Fruit fly (Drosophila melanogaster) whole organism, embryonic: ENCODE results near the gene mio.

ENCODE experiments used
- CG10274 ChIP-seq: fragments of 200-800 bp; sonication (Bioruptor generic); optimal IDR thresholded peaks from 3 replicates; lab custom pipeline; 2017; ENCODE audit warnings: missing biosample characterization, mild to moderate bottlenecking, missing genetic modification characterization
- CG10431 ChIP-seq: fragments of 200-800 bp; sonication (Bioruptor generic); optimal IDR thresholded peaks from 3 replicates; lab custom pipeline; 2018; ENCODE audit warnings: missing biosample characterization, mild to moderate bottlenecking, missing genetic modification characterization
- CG10959 ChIP-seq: fragments of 200-800 bp; sonication (Bioruptor generic); IDR thresholded peaks from 2 replicates; pipeline ENCODE4 v1.3.6; 2022; ENCODE audit warnings: missing biosample characterization, missing genetic modification characterization
- CG11093 ChIP-seq: fragments of 200-800 bp; sonication (Bioruptor generic); IDR thresholded peaks from 3 replicates; pipeline ENCODE4 v1.3.6; 2022; ENCODE audit warnings: missing biosample characterization, missing genetic modification characterization
- CG12071 ChIP-seq: fragments of 200-800 bp; sonication (Bioruptor generic); optimal IDR thresholded peaks from 3 replicates; lab custom pipeline; 2018; ENCODE audit warnings: missing biosample characterization, mild to moderate bottlenecking, missing genetic modification characterization
- CG1233 ChIP-seq: fragments of 200-800 bp; sonication (Bioruptor generic); optimal IDR thresholded peaks from 4 replicates; lab custom pipeline; 2018; ENCODE audit warnings: missing biosample characterization, mild to moderate bottlenecking, missing genetic modification characterization
- CG12942 ChIP-seq: fragments of 200-800 bp; sonication (Bioruptor generic); optimal IDR thresholded peaks from 3 replicates; lab custom pipeline; 2016; ENCODE audit warnings: missing biosample characterization, missing genetic modification characterization
- CG1647 ChIP-seq: fragments of 200-800 bp; sonication (Bioruptor generic); optimal IDR thresholded peaks from 3 replicates; lab custom pipeline; 2016; ENCODE audit warnings: missing biosample characterization, missing genetic modification characterization
- CG16815 ChIP-seq: fragments of 200-800 bp; sonication (Bioruptor generic); optimal IDR thresholded peaks from 3 replicates; lab custom pipeline; 2017; ENCODE audit warnings: missing biosample characterization, mild to moderate bottlenecking, missing genetic modification characterization
- CG17829 ChIP-seq: fragments of 200-800 bp; optimal IDR thresholded peaks from 2 replicates; lab custom pipeline; 2019; ENCODE audit warnings: missing biosample characterization, mild to moderate bottlenecking, missing genetic modification characterization, moderate library complexity
- CG1832 ChIP-seq: fragments of 200-800 bp; sonication (Bioruptor generic); optimal IDR thresholded peaks from 2 replicates; lab custom pipeline; 2017; ENCODE audit warnings: missing biosample characterization, mild to moderate bottlenecking, missing genetic modification characterization, inconsistent platforms
- CG2875 ChIP-seq: fragments of 200-800 bp; sonication (Bioruptor generic); optimal IDR thresholded peaks from 2 replicates; lab custom pipeline; 2017; ENCODE audit warnings: missing biosample characterization, mild to moderate bottlenecking, missing genetic modification characterization, missing genetic modification reagents
- CG30403 ChIP-seq: fragments of 200-800 bp; sonication (Bioruptor generic); optimal IDR thresholded peaks from 3 replicates; lab custom pipeline; 2016; ENCODE audit warnings: missing biosample characterization, missing genetic modification characterization
- CG3995 ChIP-seq: fragments of 200-800 bp; sonication (Bioruptor generic); optimal IDR thresholded peaks from 3 replicates; lab custom pipeline; 2016; ENCODE audit warnings: missing biosample characterization, missing genetic modification characterization
- CG5245 ChIP-seq: fragments of 200-800 bp; sonication (Bioruptor generic); optimal IDR thresholded peaks from 3 replicates; lab custom pipeline; 2016; ENCODE audit warnings: missing biosample characterization, missing genetic modification characterization
- CG6254 ChIP-seq: fragments of 200-800 bp; sonication (Bioruptor generic); optimal IDR thresholded peaks from 3 replicates; lab custom pipeline; 2017; ENCODE audit warnings: mild to moderate bottlenecking, missing biosample characterization, missing genetic modification reagents, missing genetic modification characterization
- CG6272 ChIP-seq: fragments of 200-800 bp; sonication (Bioruptor generic); IDR thresholded peaks from 2 replicates; pipeline ENCODE4 v1.3.6; 2022; ENCODE audit warnings: missing biosample characterization, missing genetic modification characterization
- CG6791 ChIP-seq: fragments of 200-800 bp; sonication (Bioruptor generic); IDR thresholded peaks from 3 replicates; pipeline ENCODE4 v1.3.6; 2022; ENCODE audit warnings: missing biosample characterization, missing genetic modification characterization; ENCODE audit not compliant: partially characterized antibody
- CG6854 ChIP-seq: fragments of 200-800 bp; sonication (Bioruptor generic); optimal IDR thresholded peaks from 3 replicates; lab custom pipeline; 2017; ENCODE audit warnings: missing biosample characterization, mild to moderate bottlenecking, missing genetic modification characterization
- CG7839 ChIP-seq: fragments of 200-800 bp; sonication (Bioruptor generic); optimal IDR thresholded peaks from 3 replicates; lab custom pipeline; 2018; ENCODE audit warnings: missing biosample characterization, mild to moderate bottlenecking, missing genetic modification characterization, moderate library complexity
- CG7963 ChIP-seq: fragments of 200-800 bp; sonication (Bioruptor generic); IDR thresholded peaks from 3 replicates; pipeline ENCODE4 v1.3.6; 2022; ENCODE audit warnings: missing biosample characterization, missing genetic modification characterization; ENCODE audit not compliant: partially characterized antibody
- CG9609 ChIP-seq: fragments of 200-800 bp; sonication (Bioruptor generic); optimal IDR thresholded peaks from 3 replicates; lab custom pipeline; 2016; ENCODE audit warnings: missing biosample characterization, missing genetic modification characterization
- CG9727 ChIP-seq: fragments of 200-800 bp; sonication (Bioruptor generic); optimal IDR thresholded peaks from 3 replicates; lab custom pipeline; 2017; ENCODE audit warnings: missing biosample characterization, mild to moderate bottlenecking, missing genetic modification characterization
- CTCF ChIP-seq: fragments of 200-800 bp; sonication (Bioruptor generic); optimal IDR thresholded peaks from 2 replicates; lab custom pipeline; 2017; ENCODE audit warnings: missing biosample characterization, mild to moderate bottlenecking, missing genetic modification characterization, moderate library complexity
- Dip3 ChIP-seq: fragments of 200-800 bp; sonication (Bioruptor generic); optimal IDR thresholded peaks from 3 replicates; lab custom pipeline; 2016; ENCODE audit warnings: missing biosample characterization, missing genetic modification characterization
- Gug ChIP-seq: fragments of 200-800 bp; sonication (Bioruptor generic); IDR thresholded peaks from 4 replicates; pipeline ENCODE4 v1.3.6; 2022; ENCODE audit warnings: missing biosample characterization, missing genetic modification characterization
- H15 ChIP-seq: fragments of 200-800 bp; sonication (Bioruptor generic); IDR thresholded peaks from 3 replicates; pipeline ENCODE4 v1.3.6; 2022; ENCODE audit warnings: missing biosample characterization, missing genetic modification characterization
- HLH3B ChIP-seq: fragments of 200-800 bp; sonication (Bioruptor generic); IDR thresholded peaks from 2 replicates; pipeline ENCODE4 v1.3.6; 2022; ENCODE audit warnings: missing biosample characterization, missing genetic modification characterization
- HLH54F ChIP-seq: fragments of 200-800 bp; sonication (Bioruptor generic); optimal IDR thresholded peaks from 3 replicates; lab custom pipeline; 2016; ENCODE audit warnings: missing biosample characterization, missing genetic modification characterization
- HmgD ChIP-seq: fragments of 200-800 bp; sonication (Bioruptor generic); optimal IDR thresholded peaks from 3 replicates; lab custom pipeline; 2016; ENCODE audit warnings: missing biosample characterization, missing genetic modification characterization
- Ravus ChIP-seq: fragments of 200-800 bp; sonication (Bioruptor generic); IDR thresholded peaks from 2 replicates; pipeline ENCODE4 v1.3.6; 2022; ENCODE audit warnings: missing biosample characterization, missing genetic modification characterization
- Rx ChIP-seq: fragments of 200-800 bp; sonication (Bioruptor generic); IDR thresholded peaks from 2 replicates; pipeline ENCODE4 v1.3.6; 2022; ENCODE audit warnings: missing biosample characterization, missing genetic modification characterization
- Sox100B ChIP-seq: fragments of 200-800 bp; sonication (Bioruptor generic); optimal IDR thresholded peaks from 3 replicates; lab custom pipeline; 2018; ENCODE audit warnings: missing biosample characterization, mild to moderate bottlenecking, missing genetic modification characterization
- Vsx1 ChIP-seq: fragments of 200-800 bp; sonication (Bioruptor generic); optimal IDR thresholded peaks from 2 replicates; lab custom pipeline; 2017; ENCODE audit warnings: missing biosample characterization, mild to moderate bottlenecking, missing genetic modification characterization, missing genetic modification reagents
- bbx ChIP-seq: fragments of 200-800 bp; sonication (Bioruptor generic); IDR thresholded peaks from 2 replicates; pipeline ENCODE4 v1.3.6; 2022; ENCODE audit warnings: missing biosample characterization, missing genetic modification characterization; ENCODE audit not compliant: partially characterized antibody
- btn ChIP-seq: fragments of 200-800 bp; sonication (Bioruptor generic); optimal IDR thresholded peaks from 2 replicates; lab custom pipeline; 2016; ENCODE audit warnings: missing biosample characterization, missing genetic modification characterization
- cato ChIP-seq: fragments of 200-800 bp; sonication (Bioruptor generic); optimal IDR thresholded peaks from 2 replicates; lab custom pipeline; 2016; ENCODE audit warnings: missing biosample characterization, missing genetic modification characterization, borderline replicate concordance
- crc ChIP-seq: fragments of 200-800 bp; sonication (Bioruptor generic); optimal IDR thresholded peaks from 2 replicates; lab custom pipeline; 2016; ENCODE audit warnings: missing biosample characterization, missing genetic modification characterization
- dmrt11E ChIP-seq: fragments of 200-800 bp; sonication (Bioruptor generic); optimal IDR thresholded peaks from 3 replicates; lab custom pipeline; 2018; ENCODE audit warnings: missing biosample characterization, mild to moderate bottlenecking, missing genetic modification characterization, moderate library complexity
- dysf ChIP-seq: fragments of 200-800 bp; sonication (Bioruptor generic); IDR thresholded peaks from 3 replicates; pipeline ENCODE4 v1.3.6; 2022; ENCODE audit warnings: missing biosample characterization, missing genetic modification characterization
- hbn ChIP-seq: fragments of 200-800 bp; sonication (Bioruptor generic); IDR thresholded peaks from 2 replicates; pipeline ENCODE4 v1.3.6; 2022; ENCODE audit warnings: missing biosample characterization, missing genetic modification characterization; ENCODE audit not compliant: partially characterized antibody
- ind ChIP-seq: fragments of 200-800 bp; sonication (Bioruptor generic); optimal IDR thresholded peaks from 3 replicates; lab custom pipeline; 2016; ENCODE audit warnings: missing biosample characterization, missing genetic modification characterization
- lmd ChIP-seq: fragments of 200-800 bp; sonication (Bioruptor generic); IDR thresholded peaks from 2 replicates; pipeline ENCODE4 v1.3.6; 2022; ENCODE audit warnings: missing biosample characterization, missing genetic modification characterization
- lola ChIP-seq, 3 experiments: fragments of >200 bp in 2 of 3; fragments of 200-800 bp in 1 of 3; sonication (Bioruptor generic) in 1 of 3; optimal IDR thresholded peaks; 2 replicates each; lab custom pipeline; 2017 to 2019; ENCODE audit warnings: missing biosample characterization in 3 of 3, missing genetic modification characterization in 3 of 3, mild to moderate bottlenecking in 1 of 3, moderate library complexity in 1 of 3
- nom ChIP-seq: fragments of 200-800 bp; sonication (Bioruptor generic); optimal IDR thresholded peaks from 2 replicates; lab custom pipeline; 2017; ENCODE audit warnings: missing biosample characterization, missing genetic modification characterization, mild to moderate bottlenecking, moderate library complexity, missing genetic modification reagents
- rib ChIP-seq: fragments of 200-800 bp; sonication (Bioruptor generic); IDR thresholded peaks from 2 replicates; pipeline ENCODE4 v1.3.6; 2022; ENCODE audit warnings: missing biosample characterization, missing genetic modification characterization
- slbo ChIP-seq: fragments of 200-800 bp; sonication (Bioruptor generic); IDR thresholded peaks from 2 replicates; pipeline ENCODE4 v1.3.6; 2022; ENCODE audit warnings: missing biosample characterization, missing genetic modification characterization
- ssp ChIP-seq: fragments of 200-800 bp; sonication (Bioruptor generic); IDR thresholded peaks from 2 replicates; pipeline ENCODE4 v1.3.6; 2022; ENCODE audit warnings: missing biosample characterization, missing genetic modification characterization
- unc-4 ChIP-seq: fragments of 200-800 bp; sonication (Bioruptor generic); IDR thresholded peaks from 2 replicates; pipeline ENCODE4 v1.3.6; 2022; ENCODE audit warnings: missing biosample characterization, missing genetic modification characterization; ENCODE audit not compliant: partially characterized antibody

The mio gene

DNA sequence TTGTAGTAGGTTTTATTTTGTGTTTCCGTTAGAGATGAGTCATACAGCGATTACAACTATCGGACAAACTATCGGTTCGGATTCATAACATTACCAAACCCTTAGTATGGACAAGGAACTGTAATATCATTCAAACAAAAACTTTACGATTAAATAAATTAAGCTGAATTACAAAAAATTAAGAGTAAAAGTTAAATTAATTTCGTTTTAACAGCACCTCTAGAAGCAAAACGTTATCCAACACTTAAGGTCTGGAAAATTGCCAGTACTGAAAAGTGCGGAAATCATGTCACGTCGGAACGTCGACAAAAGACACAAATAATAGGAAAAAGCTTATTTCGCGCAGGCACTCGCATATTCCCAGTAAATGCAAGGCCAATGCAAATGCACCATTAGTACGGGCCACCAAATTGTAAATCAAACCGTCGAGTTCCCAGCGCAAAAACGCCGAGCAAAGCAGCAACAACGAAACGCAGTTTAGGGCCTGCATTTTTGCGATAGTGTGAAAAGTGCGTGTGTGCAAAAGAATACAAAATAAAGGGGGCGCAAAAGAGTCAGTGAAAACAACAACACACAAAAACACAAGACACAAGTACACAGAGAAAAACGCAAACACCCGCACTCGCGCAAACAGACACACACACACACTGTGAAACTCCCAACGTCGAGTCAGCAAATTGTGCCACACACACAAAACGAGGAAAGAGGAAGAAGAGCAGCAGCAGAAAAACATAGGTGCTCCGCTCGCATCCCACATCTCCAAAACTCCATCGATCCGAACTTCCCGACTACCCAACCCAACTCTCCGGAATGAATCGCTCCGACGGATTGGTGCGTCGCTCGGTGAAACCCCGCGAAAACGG, 9.4 kb downstream of the mio start, which contains the start of the genes CG15387 and sau (continued):
- TF ChIP-seq Ravus (GFP tag; lab: Robert Waterston, UW) (peak; percentile 46), CG6854 (GFP tag; lab: Kevin White, UChicago) (peak; percentile 70), CG16815 (peak; percentile 70), HLH3B (GFP tag; lab: Robert Waterston, UW) (peak; percentile 79), ind (peak; percentile 89), CG6272 (GFP tag; lab: Robert Waterston, UW) (peak; percentile 77), CG6791 (GFP tag; lab: Robert Waterston, UW) (peak; percentile 84), CG30403 (peak; percentile 94), CG1832 (GFP tag; lab: Kevin White, UChicago) (no peak), HLH54F (GFP tag; lab: Kevin White, UChicago) (peak; percentile 93), H15 (GFP tag; lab: Robert Waterston, UW) (peak; percentile 76; the same call in 2 of the 3 replicates), bbx (GFP tag; lab: Robert Waterston, UW) (peak; percentile 86), Sox100B (peak; percentile 88), CG10274 (GFP tag; lab: Kevin White, UChicago) (peak; percentile 60), CG7963 (GFP tag; lab: Robert Waterston, UW) (peak; percentile 77; the same call in 2 of the 3 replicates), CTCF (GFP tag; lab: Kevin White, UChicago) (peak; percentile 23), hbn (GFP tag; lab: Robert Waterston, UW) (peak; percentile 93), CG6254 (no peak), CG17829 (tag; lab: Kevin White, UChicago) (peak; percentile 93), Vsx1 (GFP tag; lab: Kevin White, UChicago) (peak; percentile 76), lola (GFP tag; optimal IDR thresholded peaks at IDR 0.05; lab: Kevin White, UChicago) (peak in 1 of 3 experiments; percentile 82), unc-4 (GFP tag; lab: Robert Waterston, UW) (peak; percentile 94), Dip3 (GFP tag; lab: Kevin White, UChicago) (peak; percentile 90), slbo (GFP tag; lab: Robert Waterston, UW) (peak; percentile 89), CG7839 (tag; lab: Kevin White, UChicago) (peak; percentile 85), CG1647 (peak; percentile 72), ssp (GFP tag; lab: Robert Waterston, UW) (peak; percentile 74), CG10959 (peak; percentile 65), CG1233 (GFP tag; lab: Kevin White, UChicago) (peak; percentile 82), dmrt11E (peak; percentile 86), CG3995 (peak; percentile 80), dysf (peak; percentile 83), CG10431 (peak; percentile 67), rib (GFP tag; lab: Robert Waterston, UW) (peak; percentile 75), CG12942 (peak; percentile 81), CG9727 (GFP tag; lab: Kevin White, UChicago) (peak; percentile 91), CG9609 (GFP tag; lab: Kevin White, UChicago) (peak; percentile 91), lmd (GFP tag; lab: Robert Waterston, UW) (peak; percentile 82), CG12071 (GFP tag; lab: Kevin White, UChicago) (peak; percentile 75), CG2875 (GFP tag; lab: Kevin White, UChicago) (peak; percentile 58), Gug (GFP tag; lab: Robert Waterston, UW) (peak; percentile 76), cato (GFP tag; lab: Kevin White, UChicago) (peak; percentile 76), crc (GFP tag; lab: Kevin White, UChicago) (peak; percentile 88), nom (peak; percentile 38), CG11093 (peak; percentile 72), HmgD (peak; percentile 59), btn (GFP tag; lab: Kevin White, UChicago) (peak; percentile 56), Rx (GFP tag; lab: Robert Waterston, UW) (peak; percentile 66), CG5245 (GFP tag; lab: Kevin White, UChicago) (peak; percentile 71)
